Worm (Caenorhabditis elegans): ENCODE data around the gene paf-2.

The paf-2 gene

DNA sequence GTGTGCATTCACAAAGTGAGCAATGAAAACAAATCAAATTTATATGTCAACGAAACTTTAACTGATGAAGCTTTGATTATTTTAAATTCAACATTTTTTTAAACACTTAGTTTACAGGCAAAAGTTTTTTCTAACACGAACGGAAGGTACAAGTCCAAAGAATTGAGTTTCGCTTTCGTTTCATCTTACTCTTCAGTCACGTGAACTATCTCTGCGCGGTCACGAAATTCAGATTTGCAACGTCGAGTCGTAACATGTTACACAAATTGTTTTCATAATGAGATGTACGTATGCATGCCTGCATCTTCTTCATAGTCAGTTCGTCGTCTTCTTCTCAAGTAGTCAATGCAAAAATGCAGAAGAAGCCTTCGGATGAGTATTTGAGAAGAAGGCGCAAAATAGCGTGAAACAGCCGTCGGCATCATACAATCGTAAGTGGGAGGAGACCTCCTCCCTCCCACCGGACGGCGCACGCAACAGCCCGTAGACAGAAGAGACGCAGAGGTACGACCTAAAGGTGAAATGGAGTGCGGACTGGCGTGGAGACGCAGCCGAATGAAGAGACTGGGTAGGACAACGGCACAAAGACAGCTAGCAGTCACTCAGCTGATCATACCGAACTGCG lies 32.1 kb downstream of the paf-2 start, which contains the start of gene coel-1 (continued):
- TF ChIP-seq dpl-1 (GFP tag; optimal IDR thresholded peaks at IDR 0.05) (no peak), F26F4.8 (GFP tag; conservative IDR thresholded peaks at IDR 0.05) (no peak), nhr-42 (GFP tag; IDR thresholded peaks at IDR 0.05) (no peak), lin-13 (GFP tag; optimal IDR thresholded peaks at IDR 0.05) (peak; percentile 2), nhr-28 (tag; optimal IDR thresholded peaks at IDR 0.05) (peak; percentile 14), lin-38 (GFP tag; IDR thresholded peaks at IDR 0.05) (no peak), ZK546.5 (tag; optimal IDR thresholded peaks at IDR 0.05) (no peak), jun-1 (tag; optimal IDR thresholded peaks at IDR 0.05) (no peak), spr-3 (GFP tag; optimal IDR thresholded peaks at IDR 0.05) (no peak), mdl-1 (tag; optimal IDR thresholded peaks at IDR 0.05) (peak; percentile 45 to 65), ama-1 (optimal IDR thresholded peaks at IDR 0.05) (no peak), zfp-3 (GFP tag; conservative IDR thresholded peaks at IDR 0.05) (no peak), aha-1 (tag) (peak; percentile 55), php-3 (GFP tag; IDR thresholded peaks at IDR 0.05) (no peak), nhr-77 (tag; optimal IDR thresholded peaks at IDR 0.05) (no peak), lin-29 (GFP tag; IDR thresholded peaks at IDR 0.05) (no peak), hif-1 (tag; optimal IDR thresholded peaks at IDR 0.05) (peak in 1 of 2 experiments; percentile 4), pha-4 (GFP tag; IDR thresholded peaks at IDR 0.05) (peak; percentile 32; the same call in 1 of the 2 replicates), pha-4 (tag; optimal IDR thresholded peaks at IDR 0.05) (no peak), aly-2 (tag; optimal IDR thresholded peaks at IDR 0.05) (no peak), daf-16 (GFP tag; optimal IDR thresholded peaks at IDR 0.05) (no peak), daf-16 (tag; optimal IDR thresholded peaks at IDR 0.05) (peak; percentile 37), daf-12 (tag; optimal IDR thresholded peaks at IDR 0.05) (no peak), nhr-76 (tag; optimal IDR thresholded peaks at IDR 0.05) (no peak), snpc-4 (tag; optimal IDR thresholded peaks at IDR 0.05) (no peak), fkh-10 (GFP tag; optimal IDR thresholded peaks at IDR 0.05) (peak; percentile 0), lir-3 (tag; optimal IDR thresholded peaks at IDR 0.05) (no peak), ces-1 (GFP tag; optimal IDR thresholded peaks at IDR 0.05) (no peak), nhr-102 (tag; optimal IDR thresholded peaks at IDR 0.05) (no peak), madf-9 (GFP tag; conservative IDR thresholded peaks at IDR 0.05) (peak; percentile 18; the same call in 1 of the 2 replicates), F37D6.2 (tag; optimal IDR thresholded peaks at IDR 0.05) (peak; percentile 5), zip-2 (tag; optimal IDR thresholded peaks at IDR 0.05) (no peak), mep-1 (tag; optimal IDR thresholded peaks at IDR 0.05) (peak; percentile 68), madf-5 (GFP tag; IDR thresholded peaks at IDR 0.05) (no peak), rbr-2 (tag; optimal IDR thresholded peaks at IDR 0.05) (peak; percentile 59), duxl-1 (tag; optimal IDR thresholded peaks at IDR 0.05; ENCODE audit: poor library complexity) (no peak), snpc-1.2 (GFP tag; IDR thresholded peaks at IDR 0.05) (no peak), mdt-29 (GFP tag; IDR thresholded peaks at IDR 0.05) (no peak), nhr-111 (GFP tag; optimal IDR thresholded peaks at IDR 0.05) (no peak), egl-27 (tag; optimal IDR thresholded peaks at IDR 0.05) (no peak), dmd-9 (GFP tag; IDR thresholded peaks at IDR 0.05) (no peak)

DNA sequence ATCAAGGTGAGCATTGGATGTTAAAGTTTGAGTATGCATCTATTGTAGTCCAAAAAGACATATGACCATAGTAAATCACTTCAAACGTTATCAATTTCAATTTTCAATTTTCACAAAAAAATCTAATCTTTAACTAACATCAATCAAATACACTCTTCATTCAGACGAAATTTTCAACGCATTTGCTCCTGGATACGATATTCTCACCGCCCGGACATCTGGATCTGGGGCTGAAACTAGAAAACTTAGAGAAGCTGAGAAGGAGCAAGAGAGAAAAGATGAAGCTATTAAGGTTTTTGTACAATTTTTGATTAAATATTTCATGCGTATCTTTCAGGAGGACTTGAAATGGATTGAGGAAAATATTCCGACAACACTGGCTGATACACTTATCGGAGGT lies 33.7 kb downstream of the paf-2 start:
- TF ChIP-seq unc-62 (GFP tag; optimal IDR thresholded peaks at IDR 0.05 in 1 of 2) (peak in 1 of 2 experiments; percentile 90), unc-62 (tag; optimal IDR thresholded peaks at IDR 0.05) (no peak), lin-29 (GFP tag; IDR thresholded peaks at IDR 0.05) (no peak)

Data from whole organism, L4 larva.